Fruit fly (Drosophila melanogaster): ENCODE results near the gene ome.

Gene ome

DNA sequence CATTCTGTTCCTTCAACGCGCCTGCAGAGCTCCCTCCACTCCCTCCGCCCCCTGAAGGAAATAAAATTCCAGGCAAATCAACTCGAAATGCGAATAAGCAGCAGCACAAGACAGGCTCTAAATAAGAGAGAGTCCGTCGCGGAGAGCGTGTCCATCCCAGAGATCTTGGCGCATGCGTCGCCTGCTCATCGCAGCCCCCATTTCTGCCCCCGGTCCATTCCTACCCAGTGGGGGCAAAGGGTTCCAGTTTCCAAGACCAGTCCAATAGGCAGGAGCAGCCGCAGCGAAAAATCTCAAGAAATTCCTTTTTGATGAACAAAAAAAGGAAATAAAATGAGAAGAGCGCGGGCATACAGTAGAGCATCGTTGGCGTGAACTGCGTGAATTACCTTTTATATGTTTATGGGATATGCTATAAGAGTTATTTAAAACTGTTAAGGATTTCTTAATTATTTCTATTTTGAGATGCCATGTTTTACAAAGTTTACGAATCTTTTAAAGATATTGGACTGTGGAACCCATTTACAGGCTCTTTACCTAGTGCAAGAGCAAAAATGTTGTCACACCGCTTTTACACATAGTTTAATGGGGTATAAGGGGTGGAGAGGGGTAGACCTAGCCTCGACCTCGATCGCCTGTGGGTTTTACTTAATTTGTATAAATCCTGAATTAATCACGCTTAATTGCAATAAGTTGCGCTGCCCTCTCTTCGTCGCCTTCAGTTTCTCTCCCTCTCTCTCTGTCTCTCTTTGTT, 38.4 kb upstream of the ome start (continued):
- TF ChIP-seq pb (GFP tag; optimal IDR thresholded peaks at IDR 0.05) (peak; percentile 21), CG11560 (tag; IDR thresholded peaks at IDR 0.05) (no peak), Max (GFP tag; optimal IDR thresholded peaks at IDR 0.05) (no peak), cad (GFP tag; optimal IDR thresholded peaks at IDR 0.05) (no peak), CG10565 (GFP tag; optimal IDR thresholded peaks at IDR 0.05) (no peak), CG14667 (GFP tag; IDR thresholded peaks at IDR 0.05) (peak; percentile 16; the same call in 1 of the 2 replicates), Hr3 (GFP tag; optimal IDR thresholded peaks at IDR 0.05) (no peak), fd64A (GFP tag; optimal IDR thresholded peaks at IDR 0.05) (no peak), shn (GFP tag; optimal IDR thresholded peaks at IDR 0.05) (no peak), salm (tag; optimal IDR thresholded peaks at IDR 0.05) (no peak), B-H1 (GFP tag; IDR thresholded peaks at IDR 0.05) (no peak), MTF-1 (GFP tag; optimal IDR thresholded peaks at IDR 0.05; ENCODE audit: borderline replicate concordance) (no peak), CG14710 (tag; optimal IDR thresholded peaks at IDR 0.05) (peak; percentile 19), dysf (GFP tag; IDR thresholded peaks at IDR 0.05) (peak; percentile 43; the same call in 1 of the 3 replicates), CG17568 (GFP tag; optimal IDR thresholded peaks at IDR 0.05) (no peak), CG11247 (GFP tag; IDR thresholded peaks at IDR 0.05) (no peak), CG12155 (GFP tag; optimal IDR thresholded peaks at IDR 0.05) (no peak), dmrt11E (tag; optimal IDR thresholded peaks at IDR 0.05) (peak; percentile 67), HmgZ (tag; optimal IDR thresholded peaks at IDR 0.05) (no peak), HLH54F (GFP tag; optimal IDR thresholded peaks at IDR 0.05) (no peak), Hr51 (GFP tag; optimal IDR thresholded peaks at IDR 0.05) (peak in 1 of 2 experiments; percentile 19), al (GFP tag; IDR thresholded peaks at IDR 0.05) (no peak), klu (GFP tag; IDR thresholded peaks at IDR 0.05) (no peak), CG13296 (GFP tag; optimal IDR thresholded peaks at IDR 0.05) (no peak), Sox100B (GFP tag; optimal IDR thresholded peaks at IDR 0.05) (no peak), abd-A (tag; optimal IDR thresholded peaks at IDR 0.05) (no peak), slp2 (GFP tag; optimal IDR thresholded peaks at IDR 0.05) (no peak), Fer1 (GFP tag; optimal IDR thresholded peaks at IDR 0.05) (no peak), zen2 (GFP tag; IDR thresholded peaks at IDR 0.05; ENCODE audit: partially characterized antibody) (no peak), CG7372 (GFP tag; IDR thresholded peaks at IDR 0.05) (no peak), CG7556 (GFP tag; optimal IDR thresholded peaks at IDR 0.05) (peak; percentile 17), Pdp1 (GFP tag; optimal IDR thresholded peaks at IDR 0.05) (peak in 1 of 2 experiments; percentile 28), CG8765 (GFP tag; IDR thresholded peaks at IDR 0.05) (no peak), tup (GFP tag; optimal IDR thresholded peaks at IDR 0.05) (peak; percentile 33), pfk (GFP tag; optimal IDR thresholded peaks at IDR 0.05) (no peak), wek (GFP tag; optimal IDR thresholded peaks at IDR 0.05) (no peak), E2f1 (GFP tag; IDR thresholded peaks at IDR 0.05) (no peak), ci (GFP tag; IDR thresholded peaks at IDR 0.05) (0 out of 3 replicates have a peak, but pooled peaks have one; percentile 55), CG14965 (GFP tag; optimal IDR thresholded peaks at IDR 0.05; ENCODE audit: borderline replicate concordance) (peak; percentile 5), CG9817 (tag; optimal IDR thresholded peaks at IDR 0.05) (peak; percentile 12), Xrp1 (GFP tag; IDR thresholded peaks at IDR 0.05) (peak; percentile 59; the same call in 1 of the 2 replicates), trem (tag; optimal IDR thresholded peaks at IDR 0.05) (no peak), vvl (GFP tag; IDR thresholded peaks at IDR 0.05) (peak; percentile 50), CG3281 (GFP tag; optimal IDR thresholded peaks at IDR 0.05) (no peak), Meics (GFP tag; optimal IDR thresholded peaks at IDR 0.05) (no peak), row (GFP tag; IDR thresholded peaks at IDR 0.05) (peak; percentile 56; the same call in 2 of the 3 replicates), ranshi (GFP tag; IDR thresholded peaks at IDR 0.05) (peak; percentile 47), Bgb (GFP tag; IDR thresholded peaks at IDR 0.05; ENCODE audit: partially characterized antibody) (no peak), Usf (GFP tag; optimal IDR thresholded peaks at IDR 0.05) (no peak)

All from whole organism, embryonic.